Worm (Caenorhabditis elegans) whole organism, mixed stage, embryonic: ENCODE measurements around the gene nfya-1.

Experiments
- M03D4.4 ChIP-seq: sonication (generic microtip); optimal IDR thresholded peaks from 2 replicates; lab custom pipeline; 2017; ENCODE audit warnings: mild to moderate bottlenecking, missing genetic modification characterization, missing compliant biosample characterization
- bed-3 ChIP-seq: fragments of 200-800 bp; sonication (Bioruptor generic); optimal IDR thresholded peaks from 3 replicates; lab custom pipeline; 2018; ENCODE audit warnings: mild to moderate bottlenecking, missing genetic modification characterization, moderate library complexity, missing compliant biosample characterization
- blmp-1 ChIP-seq: fragments of 150-350 bp; optimal IDR thresholded peaks from 2 replicates; lab custom pipeline; 2014; ENCODE audit warnings: missing biosample characterization, missing genetic modification characterization
- ceh-39 ChIP-seq: fragments of 150-350 bp; optimal IDR thresholded peaks from 2 replicates; lab custom pipeline; 2014; ENCODE audit warnings: missing biosample characterization, missing genetic modification characterization
- ceh-43 ChIP-seq: fragments of 200-800 bp; sonication (Bioruptor generic); optimal IDR thresholded peaks from 2 replicates; lab custom pipeline; 2018; ENCODE audit warnings: mild to moderate bottlenecking, missing genetic modification characterization, moderate library complexity, missing compliant biosample characterization
- ceh-83 ChIP-seq: fragments of 200-800 bp; sonication (Bioruptor generic); optimal IDR thresholded peaks from 2 replicates; lab custom pipeline; 2018; ENCODE audit warnings: mild to moderate bottlenecking, missing genetic modification characterization, missing compliant biosample characterization
- ces-1 ChIP-seq: fragments of 150-350 bp; optimal IDR thresholded peaks from 2 replicates; lab custom pipeline; 2014; ENCODE audit warnings: missing biosample characterization, missing genetic modification reagents, missing genetic modification characterization
- cnd-1 ChIP-seq: fragments of 200-800 bp; sonication (Bioruptor generic); optimal IDR thresholded peaks from 2 replicates; lab custom pipeline; 2018; ENCODE audit warnings: mild to moderate bottlenecking, missing genetic modification characterization, missing compliant biosample characterization
- drap-1 ChIP-seq: fragments of 200-800 bp; sonication (Bioruptor generic); optimal IDR thresholded peaks from 3 replicates; lab custom pipeline; 2018; ENCODE audit warnings: mild to moderate bottlenecking, missing genetic modification characterization, missing compliant biosample characterization
- elt-1 ChIP-seq: sonication (generic microtip); optimal IDR thresholded peaks from 2 replicates; lab custom pipeline; 2017; ENCODE audit warnings: missing genetic modification characterization, mild to moderate bottlenecking, missing compliant biosample characterization, antibody characterized with exemption, moderate library complexity, borderline replicate concordance; ENCODE audit not compliant: insufficient read depth
- elt-3 ChIP-seq: fragments of 150-350 bp; optimal IDR thresholded peaks from 2 replicates; lab custom pipeline; 2014; ENCODE audit warnings: missing biosample characterization, missing genetic modification characterization
- flh-1 ChIP-seq: fragments of 200-800 bp; sonication (Bioruptor generic); optimal IDR thresholded peaks from 2 replicates; lab custom pipeline; 2018; ENCODE audit warnings: mild to moderate bottlenecking, missing genetic modification characterization, moderate library complexity, missing compliant biosample characterization
- ham-2 ChIP-seq: fragments of 200-800 bp; sonication (Bioruptor generic); optimal IDR thresholded peaks from 2 replicates; lab custom pipeline; 2018; ENCODE audit warnings: mild to moderate bottlenecking, missing genetic modification characterization, missing compliant biosample characterization
- hlh-1 ChIP-seq: fragments of 150-350 bp; optimal IDR thresholded peaks from 2 replicates; lab custom pipeline; 2014; ENCODE audit warnings: missing biosample characterization, missing genetic modification reagents, missing genetic modification characterization
- lin-32 ChIP-seq: fragments of 200-800 bp; sonication (Bioruptor generic); optimal IDR thresholded peaks from 2 replicates; lab custom pipeline; 2018; ENCODE audit warnings: mild to moderate bottlenecking, missing genetic modification characterization, missing compliant biosample characterization
- lsy-2 ChIP-seq: fragments of 150-350 bp; optimal IDR thresholded peaks from 2 replicates; lab custom pipeline; 2014; ENCODE audit warnings: missing biosample characterization, missing genetic modification characterization
- mab-5 ChIP-seq: fragments of 150-350 bp; optimal IDR thresholded peaks from 2 replicates; lab custom pipeline; 2014; ENCODE audit warnings: missing biosample characterization, missing genetic modification characterization
- mep-1 ChIP-seq: fragments of 150-350 bp; optimal IDR thresholded peaks from 2 replicates; lab custom pipeline; 2017; ENCODE audit warnings: missing biosample characterization, missing genetic modification reagents, missing genetic modification characterization, inconsistent platforms
- mls-2 ChIP-seq: sonication (generic microtip); optimal IDR thresholded peaks from 2 replicates; lab custom pipeline; 2016; ENCODE audit warnings: mild to moderate bottlenecking, missing genetic modification characterization, moderate library complexity, missing compliant biosample characterization
- nhr-12 ChIP-seq: fragments of 150-350 bp; optimal IDR thresholded peaks from 2 replicates; lab custom pipeline; 2014; ENCODE audit warnings: missing biosample characterization, missing genetic modification characterization
- nhr-2 ChIP-seq: fragments of 150-350 bp; optimal IDR thresholded peaks from 2 replicates; lab custom pipeline; 2014; ENCODE audit warnings: missing biosample characterization, missing genetic modification characterization
- nhr-237 ChIP-seq: fragments of 150-350 bp; optimal IDR thresholded peaks from 2 replicates; lab custom pipeline; 2014; ENCODE audit warnings: missing biosample characterization, missing genetic modification characterization
- nhr-28 ChIP-seq: fragments of 150-350 bp; optimal IDR thresholded peaks from 2 replicates; lab custom pipeline; 2014; ENCODE audit warnings: missing biosample characterization, missing genetic modification characterization
- sem-2 ChIP-seq: fragments of 200-800 bp; sonication (Bioruptor generic); optimal IDR thresholded peaks from 2 replicates; lab custom pipeline; 2018; ENCODE audit warnings: mild to moderate bottlenecking, missing genetic modification characterization, missing compliant biosample characterization
- snpc-4 ChIP-seq: fragments of 150-350 bp; optimal IDR thresholded peaks from 2 replicates; lab custom pipeline; 2014; ENCODE audit warnings: missing biosample characterization, missing genetic modification characterization
- tbx-8 ChIP-seq: fragments of 200-800 bp; sonication (Bioruptor generic); optimal IDR thresholded peaks from 2 replicates; lab custom pipeline; 2018; ENCODE audit warnings: mild to moderate bottlenecking, missing genetic modification characterization, moderate library complexity, missing compliant biosample characterization
- unc-120 ChIP-seq: sonication (generic microtip); optimal IDR thresholded peaks from 2 replicates; lab custom pipeline; 2017; ENCODE audit warnings: missing genetic modification characterization, missing compliant biosample characterization; ENCODE audit not compliant: poor library complexity, severe bottlenecking
- unc-39 ChIP-seq: fragments of 150-350 bp; optimal IDR thresholded peaks from 2 replicates; lab custom pipeline; 2014; ENCODE audit warnings: missing biosample characterization, missing genetic modification characterization
- unc-62 ChIP-seq: fragments of 150-350 bp; optimal IDR thresholded peaks from 2 replicates; lab custom pipeline; 2014; ENCODE audit warnings: missing biosample characterization, missing genetic modification reagents, missing genetic modification characterization
- zip-8 ChIP-seq: fragments of 150-350 bp; optimal IDR thresholded peaks from 2 replicates; lab custom pipeline; 2014; ENCODE audit warnings: missing biosample characterization, missing genetic modification characterization
- ztf-11 ChIP-seq: fragments of 150-350 bp; optimal IDR thresholded peaks from 2 replicates; lab custom pipeline; 2014; ENCODE audit warnings: missing biosample characterization, missing genetic modification characterization

The nfya-1 gene

ce11 chrX:11909168-11909567, 37.5 kb downstream of the nfya-1 start:
- TF ChIP-seq mab-5 (tag; lab: Kevin White, UChicago) (no peak), nhr-28 (no peak), tbx-8 (GFP tag; lab: Kevin White, UChicago) (no peak), lsy-2 (tag; lab: Kevin White, UChicago) (no peak), hlh-1 (tag; lab: Kevin White, UChicago) (no peak), ceh-83 (GFP tag; lab: Kevin White, UChicago) (no peak), unc-39 (no peak), elt-1 (tag; lab: Kevin White, UChicago) (no peak), lin-32 (GFP tag; lab: Kevin White, UChicago) (no peak)

ce11 chrX:11908226-11908625, 38.4 kb downstream of the nfya-1 start:
- TF ChIP-seq drap-1 (GFP tag; lab: Kevin White, UChicago) = no peak
- TF ChIP-seq ceh-83 (GFP tag; lab: Kevin White, UChicago) = no peak
- no peak for TF ChIP-seq hlh-1 (tag; lab: Kevin White, UChicago)
- TF ChIP-seq ztf-11 (tag; lab: Kevin White, UChicago) = no peak
- TF ChIP-seq mls-2 = no peak
- TF ChIP-seq cnd-1 (tag; lab: Kevin White, UChicago) = no peak
- no peak for TF ChIP-seq nhr-2 (tag; lab: Kevin White, UChicago)
- TF ChIP-seq nhr-237 = no peak
- no peak for TF ChIP-seq snpc-4 (tag; lab: Kevin White, UChicago)

ce11 chrX:11907263-11907662, 39.4 kb downstream of the nfya-1 start, which contains the start of gene Y62H9A.11:
Y62H9A.11 (minus strand) TSS chrX:11907363.
- TF ChIP-seq flh-1 = no peak

- no peak for TF ChIP-seq nhr-2 (tag; lab: Kevin White, UChicago)
- TF ChIP-seq unc-62 (GFP tag; lab: Kevin White, UChicago) = no peak
- no peak for TF ChIP-seq mls-2
- TF ChIP-seq ceh-39 (tag; lab: Kevin White, UChicago) = no peak
- TF ChIP-seq M03D4.4 (tag; lab: Kevin White, UChicago) = no peak
- no peak for TF ChIP-seq ceh-43 (GFP tag; lab: Kevin White, UChicago)
- TF ChIP-seq bed-3 (GFP tag; lab: Kevin White, UChicago) = no peak
- no peak for TF ChIP-seq unc-39
- no peak for TF ChIP-seq nhr-237
- TF ChIP-seq elt-1 (tag; lab: Kevin White, UChicago) = no peak
- no peak for TF ChIP-seq elt-3 (tag; lab: Kevin White, UChicago)
- no peak for TF ChIP-seq hlh-1 (tag; lab: Kevin White, UChicago)
- TF ChIP-seq nhr-12 = no peak
- no peak for TF ChIP-seq ham-2
Observed at ce11 chrX:11906626-11907025, 40.0 kb downstream of the nfya-1 start.

ce11 chrX:11902661-11903060, 44.0 kb downstream of the nfya-1 start, which contains the start of gene Y62H9A.10:
Y62H9A.10 (minus strand) TSS chrX:11902761.
- TF ChIP-seq sem-2 (no peak), mls-2 (no peak), ceh-83 (GFP tag; lab: Kevin White, UChicago) (no peak)

- peak; percentile 27 for TF ChIP-seq ces-1 (GFP tag; lab: Kevin White, UChicago)
- TF ChIP-seq blmp-1 (tag; lab: Kevin White, UChicago) = no peak
- TF ChIP-seq mep-1 (tag; lab: Kevin White, UChicago) = peak; percentile 15
Observed at ce11 chrX:11899031-11899430, 47.6 kb downstream of the nfya-1 start.

ce11 chrX:11898040-11898439, 48.6 kb downstream of the nfya-1 start, which contains the start of gene Y62H9A.9:
Y62H9A.9 (minus strand) TSS chrX:11898140.
- TF ChIP-seq zip-8 (tag; lab: Kevin White, UChicago) (no peak), mls-2 (no peak), lin-32 (GFP tag; lab: Kevin White, UChicago) (no peak), ces-1 (GFP tag; lab: Kevin White, UChicago) (no peak), flh-1 (no peak), unc-120 (tag; lab: Kevin White, UChicago) (no peak)
- TF ChIP-seq, all 35 proteins: peak for 0
